Fruit fly (Drosophila melanogaster) whole organism, embryonic: ENCODE measurements around the gene CG32639.

Source experiments
- B-H2 ChIP-seq: fragments of 200-800 bp; sonication (Bioruptor generic); optimal IDR thresholded peaks from 2 replicates; lab custom pipeline; 2018; ENCODE audit warnings: missing biosample characterization, mild to moderate bottlenecking, missing genetic modification characterization
- CG10267 ChIP-seq: fragments of 200-800 bp; sonication (Bioruptor generic); optimal IDR thresholded peaks from 2 replicates; lab custom pipeline; 2018; ENCODE audit warnings: missing biosample characterization, mild to moderate bottlenecking, missing genetic modification characterization, moderate library complexity
- CG10366 ChIP-seq: fragments of 200-800 bp; sonication (Bioruptor generic); IDR thresholded peaks from 2 replicates; pipeline ENCODE4 v1.3.6; 2022; ENCODE audit warnings: missing biosample characterization, missing genetic modification characterization
- CG10431 ChIP-seq: fragments of 200-800 bp; sonication (Bioruptor generic); optimal IDR thresholded peaks from 3 replicates; lab custom pipeline; 2018; ENCODE audit warnings: missing biosample characterization, mild to moderate bottlenecking, missing genetic modification characterization
- CG10979 ChIP-seq: fragments of 200-800 bp; sonication (Bioruptor generic); optimal IDR thresholded peaks from 2 replicates; lab custom pipeline; 2018; ENCODE audit warnings: missing biosample characterization, mild to moderate bottlenecking, missing genetic modification characterization, moderate library complexity
- CG11723 ChIP-seq: fragments of 200-800 bp; sonication (Bioruptor generic); optimal IDR thresholded peaks from 2 replicates; lab custom pipeline; 2017; ENCODE audit warnings: missing biosample characterization, mild to moderate bottlenecking, missing genetic modification characterization
- CG12071 ChIP-seq: fragments of 200-800 bp; sonication (Bioruptor generic); optimal IDR thresholded peaks from 3 replicates; lab custom pipeline; 2018; ENCODE audit warnings: missing biosample characterization, mild to moderate bottlenecking, missing genetic modification characterization
- CG12659 ChIP-seq: fragments of 200-800 bp; sonication (Bioruptor generic); optimal IDR thresholded peaks from 3 replicates; lab custom pipeline; 2017; ENCODE audit warnings: mild to moderate bottlenecking, missing biosample characterization, missing genetic modification reagents, missing genetic modification characterization
- CG14710 ChIP-seq: fragments of 200-800 bp; sonication (Bioruptor generic); optimal IDR thresholded peaks from 3 replicates; lab custom pipeline; 2019; ENCODE audit warnings: missing biosample characterization, mild to moderate bottlenecking, missing genetic modification characterization, moderate library complexity
- CG14965 ChIP-seq: fragments of 200-800 bp; sonication (Bioruptor generic); optimal IDR thresholded peaks from 2 replicates; lab custom pipeline; 2016; ENCODE audit warnings: missing biosample characterization, missing genetic modification characterization, borderline replicate concordance
- CG16779 ChIP-seq: fragments of 200-800 bp; sonication (Bioruptor generic); IDR thresholded peaks from 2 replicates; pipeline ENCODE4 v1.3.6; 2022; ENCODE audit warnings: missing biosample characterization, missing genetic modification characterization
- CG16815 ChIP-seq: fragments of 200-800 bp; sonication (Bioruptor generic); optimal IDR thresholded peaks from 3 replicates; lab custom pipeline; 2017; ENCODE audit warnings: missing biosample characterization, mild to moderate bottlenecking, missing genetic modification characterization
- CG17359 ChIP-seq: fragments of 200-800 bp; sonication (Bioruptor generic); optimal IDR thresholded peaks from 3 replicates; lab custom pipeline; 2018; ENCODE audit warnings: missing biosample characterization, mild to moderate bottlenecking, missing genetic modification characterization, moderate library complexity
- CG17612 ChIP-seq: fragments of 200-800 bp; sonication (Bioruptor generic); IDR thresholded peaks from 2 replicates; pipeline ENCODE4 v1.3.6; 2022; ENCODE audit warnings: missing biosample characterization, missing genetic modification characterization
- CG2129 ChIP-seq: fragments of 200-800 bp; sonication (Bioruptor generic); IDR thresholded peaks from 2 replicates; pipeline ENCODE4 v1.3.6; 2022; ENCODE audit warnings: missing biosample characterization, missing genetic modification characterization; ENCODE audit not compliant: partially characterized antibody
- CG2875 ChIP-seq: fragments of 200-800 bp; sonication (Bioruptor generic); optimal IDR thresholded peaks from 2 replicates; lab custom pipeline; 2017; ENCODE audit warnings: missing biosample characterization, mild to moderate bottlenecking, missing genetic modification characterization, missing genetic modification reagents
- CG34422 ChIP-seq: fragments of 200-800 bp; sonication (Bioruptor generic); IDR thresholded peaks from 3 replicates; pipeline ENCODE4 v1.3.6; 2022; ENCODE audit warnings: missing biosample characterization, missing genetic modification characterization
- CG4617 ChIP-seq: fragments of 200-800 bp; sonication (Bioruptor generic); optimal IDR thresholded peaks from 3 replicates; lab custom pipeline; 2016; ENCODE audit warnings: missing biosample characterization, missing genetic modification characterization, borderline replicate concordance
- CG6254 ChIP-seq: fragments of 200-800 bp; sonication (Bioruptor generic); optimal IDR thresholded peaks from 3 replicates; lab custom pipeline; 2017; ENCODE audit warnings: mild to moderate bottlenecking, missing biosample characterization, missing genetic modification reagents, missing genetic modification characterization
- CG6272 ChIP-seq: fragments of 200-800 bp; sonication (Bioruptor generic); IDR thresholded peaks from 2 replicates; pipeline ENCODE4 v1.3.6; 2022; ENCODE audit warnings: missing biosample characterization, missing genetic modification characterization
- CG6854 ChIP-seq: fragments of 200-800 bp; sonication (Bioruptor generic); optimal IDR thresholded peaks from 3 replicates; lab custom pipeline; 2017; ENCODE audit warnings: missing biosample characterization, mild to moderate bottlenecking, missing genetic modification characterization
- CG8359 ChIP-seq: fragments of 200-800 bp; sonication (Bioruptor generic); optimal IDR thresholded peaks from 2 replicates; lab custom pipeline; 2017; ENCODE audit warnings: missing biosample characterization, mild to moderate bottlenecking, missing genetic modification characterization, borderline replicate concordance
- CHES-1-like ChIP-seq: fragments of 200-800 bp; sonication (Bioruptor generic); optimal IDR thresholded peaks from 2 replicates; lab custom pipeline; 2016; ENCODE audit warnings: missing biosample characterization, missing genetic modification characterization
- Drgx ChIP-seq: fragments of 200-800 bp; sonication (Bioruptor generic); IDR thresholded peaks from 2 replicates; pipeline ENCODE4 v1.3.6; 2022; ENCODE audit warnings: missing biosample characterization, missing genetic modification characterization
- Gsc ChIP-seq: fragments of 200-800 bp; sonication (Bioruptor generic); IDR thresholded peaks from 2 replicates; pipeline ENCODE4 v1.3.6; 2022; ENCODE audit warnings: missing biosample characterization, missing genetic modification characterization
- HLH3B ChIP-seq: fragments of 200-800 bp; sonication (Bioruptor generic); IDR thresholded peaks from 2 replicates; pipeline ENCODE4 v1.3.6; 2022; ENCODE audit warnings: missing biosample characterization, missing genetic modification characterization
- Hr51 ChIP-seq, 2 experiments: fragments of 200-800 bp; sonication (Bioruptor generic); optimal IDR thresholded peaks; 2 replicates in 1 of 2; 3 replicates in 1 of 2; lab custom pipeline; 2016 to 2018; ENCODE audit warnings: missing biosample characterization in 2 of 2, missing genetic modification characterization in 2 of 2, mild to moderate bottlenecking in 1 of 2, moderate library complexity in 1 of 2
- Lpt ChIP-seq: fragments of >200 bp; optimal IDR thresholded peaks from 2 replicates; lab custom pipeline; 2018; ENCODE audit warnings: missing biosample characterization, missing genetic modification characterization
- Mad ChIP-seq: fragments of 200-800 bp; sonication (Bioruptor generic); optimal IDR thresholded peaks from 2 replicates; lab custom pipeline; 2016; ENCODE audit warnings: missing biosample characterization, missing genetic modification characterization
- Neu2 ChIP-seq: fragments of 200-800 bp; sonication (Bioruptor generic); optimal IDR thresholded peaks from 3 replicates; lab custom pipeline; 2016; ENCODE audit warnings: missing biosample characterization, missing genetic modification characterization, borderline replicate concordance
- Sry-δ ChIP-seq: fragments of 200-800 bp; sonication (Bioruptor generic); optimal IDR thresholded peaks from 2 replicates; lab custom pipeline; 2016; ENCODE audit warnings: missing biosample characterization, missing genetic modification characterization
- Tbp ChIP-seq: fragments of >200 bp; optimal IDR thresholded peaks from 2 replicates; lab custom pipeline; 2018; ENCODE audit warnings: missing biosample characterization, missing genetic modification characterization
- Xbp1 ChIP-seq: fragments of 200-800 bp; sonication (Bioruptor generic); optimal IDR thresholded peaks from 3 replicates; lab custom pipeline; 2016; ENCODE audit warnings: missing biosample characterization, mild to moderate bottlenecking, missing genetic modification characterization
- chif ChIP-seq, 2 experiments: fragments of 200-800 bp; sonication (Bioruptor generic); optimal IDR thresholded peaks; 3 replicates each; lab custom pipeline; 2016; ENCODE audit warnings: missing biosample characterization in 2 of 2, missing genetic modification characterization in 2 of 2
- fd102C ChIP-seq: fragments of 200-800 bp; sonication (Bioruptor generic); optimal IDR thresholded peaks from 2 replicates; lab custom pipeline; 2018; ENCODE audit warnings: missing biosample characterization, mild to moderate bottlenecking, missing genetic modification characterization, moderate library complexity
- ftz-f1 ChIP-seq: fragments of 200-800 bp; sonication (Bioruptor generic); optimal IDR thresholded peaks from 2 replicates; lab custom pipeline; 2016; ENCODE audit warnings: missing biosample characterization, missing genetic modification characterization
- gcm2 ChIP-seq: fragments of 200-800 bp; sonication (Bioruptor generic); optimal IDR thresholded peaks from 2 replicates; lab custom pipeline; 2016; ENCODE audit warnings: missing biosample characterization, missing genetic modification characterization
- gem ChIP-seq: fragments of 200-800 bp; sonication (Bioruptor generic); optimal IDR thresholded peaks from 2 replicates; lab custom pipeline; 2019; ENCODE audit warnings: missing biosample characterization, mild to moderate bottlenecking, missing genetic modification characterization, moderate library complexity
- mirr ChIP-seq: fragments of 200-800 bp; sonication (Bioruptor generic); optimal IDR thresholded peaks from 3 replicates; lab custom pipeline; 2018; ENCODE audit warnings: missing biosample characterization, mild to moderate bottlenecking, missing genetic modification characterization
- nerfin-1 ChIP-seq: fragments of 200-800 bp; sonication (Bioruptor generic); optimal IDR thresholded peaks from 3 replicates; lab custom pipeline; 2019; ENCODE audit warnings: missing biosample characterization, mild to moderate bottlenecking, missing genetic modification characterization, moderate library complexity
- nmo ChIP-seq: fragments of 200-800 bp; sonication (Bioruptor generic); optimal IDR thresholded peaks from 2 replicates; lab custom pipeline; 2018; ENCODE audit warnings: missing biosample characterization, mild to moderate bottlenecking, missing genetic modification characterization, moderate library complexity
- phol ChIP-seq: fragments of 200-800 bp; sonication (Bioruptor generic); optimal IDR thresholded peaks from 3 replicates; lab custom pipeline; 2018; ENCODE audit warnings: missing biosample characterization, mild to moderate bottlenecking, missing genetic modification characterization, moderate library complexity
- prd ChIP-seq, 3 experiments: fragments of >200 bp in 2 of 3; fragments of 200-800 bp in 1 of 3; sonication (Bioruptor generic) in 1 of 3; optimal IDR thresholded peaks in 2 of 3; IDR thresholded peaks in 1 of 3; 2 replicates in 2 of 3; 3 replicates in 1 of 3; pipeline versions ENCODE4 v1.3.6 to Lab custom; 2017 to 2022; ENCODE audit warnings: missing biosample characterization in 1 of 3, missing genetic modification characterization in 1 of 3
- repo ChIP-seq: fragments of 200-800 bp; sonication (Bioruptor generic); optimal IDR thresholded peaks from 2 replicates; lab custom pipeline; 2016; ENCODE audit warnings: missing biosample characterization, missing genetic modification characterization
- schlank ChIP-seq: fragments of 200-800 bp; sonication (Bioruptor generic); optimal IDR thresholded peaks from 2 replicates; lab custom pipeline; 2018; ENCODE audit warnings: missing biosample characterization, mild to moderate bottlenecking, missing genetic modification characterization
- scrt ChIP-seq: fragments of 200-800 bp; sonication (Bioruptor generic); optimal IDR thresholded peaks from 2 replicates; lab custom pipeline; 2018; ENCODE audit warnings: missing biosample characterization, mild to moderate bottlenecking, missing genetic modification characterization, moderate library complexity
- sisA ChIP-seq: fragments of 200-800 bp; sonication (Bioruptor generic); IDR thresholded peaks from 2 replicates; pipeline ENCODE4 v1.3.6; 2022; ENCODE audit warnings: missing biosample characterization, missing genetic modification characterization
- sna ChIP-seq: fragments of 200-800 bp; sonication (Bioruptor generic); IDR thresholded peaks from 2 replicates; pipeline ENCODE4 v1.3.6; 2022; ENCODE audit warnings: missing biosample characterization, missing genetic modification characterization; ENCODE audit not compliant: partially characterized antibody
- usp ChIP-seq: fragments of >200 bp; optimal IDR thresholded peaks from 2 replicates; lab custom pipeline; 2017; ENCODE audit warnings: missing biosample characterization, missing genetic modification characterization

Gene CG32639

dm6 chrX:13244462-13244861 is 8.1 kb upstream of the CG32639 start (continued):
- TF ChIP-seq phol (peak; percentile 25), Sry-δ (GFP tag; lab: Kevin White, UChicago) (no peak), gem (peak; percentile 42), CG16779 (GFP tag; lab: Robert Waterston, UW) (no peak), CG17612 (GFP tag; lab: Robert Waterston, UW) (no peak), sisA (GFP tag; lab: Robert Waterston, UW) (peak; percentile 54; the same call in 1 of the 2 replicates), ftz-f1 (GFP tag; lab: Kevin White, UChicago) (no peak), Mad (no peak), CG4617 (GFP tag; lab: Kevin White, UChicago) (no peak), CHES-1-like (GFP tag; lab: Kevin White, UChicago) (no peak), CG12659 (GFP tag; lab: Kevin White, UChicago) (no peak), Gsc (GFP tag; lab: Robert Waterston, UW) (no peak), Drgx (peak; percentile 60; the same call in 1 of the 2 replicates), CG34422 (GFP tag; lab: Robert Waterston, UW) (no peak), B-H2 (GFP tag; lab: Kevin White, UChicago) (no peak), schlank (tag; lab: Kevin White, UChicago) (no peak), mirr (no peak), CG6272 (GFP tag; lab: Robert Waterston, UW) (no peak), CG8359 (GFP tag; lab: Kevin White, UChicago) (no peak), CG11723 (GFP tag; lab: Kevin White, UChicago) (no peak), nerfin-1 (no peak), CG2129 (GFP tag; lab: Robert Waterston, UW) (no peak), fd102C (GFP tag; lab: Kevin White, UChicago) (no peak), CG17359 (tag; lab: Kevin White, UChicago) (peak; percentile 43), CG10979 (tag; lab: Kevin White, UChicago) (no peak), CG2875 (GFP tag; lab: Kevin White, UChicago) (no peak), CG12071 (no peak), CG10431 (no peak), HLH3B (GFP tag; lab: Robert Waterston, UW) (peak; percentile 49; the same call in 1 of the 2 replicates), CG6854 (GFP tag; lab: Kevin White, UChicago) (no peak), nmo (GFP tag; lab: Kevin White, UChicago) (no peak), usp (GFP tag; lab: Kevin White, UChicago) (no peak), Xbp1 (GFP tag; lab: Kevin White, UChicago) (no peak), scrt (GFP tag; lab: Kevin White, UChicago) (no peak), CG14710 (tag; lab: Kevin White, UChicago) (no peak), CG14965 (no peak), chif (GFP tag; optimal IDR thresholded peaks at IDR 0.05; lab: Kevin White, UChicago) (peak in 1 of 2 experiments; percentile 4), CG16815 (no peak), Hr51 (GFP tag; optimal IDR thresholded peaks at IDR 0.05; lab: Kevin White, UChicago) (peak in 1 of 2 experiments; percentile 56), prd (optimal IDR thresholded peaks at IDR 0.05; lab: Kevin White, UChicago) (no peak), prd (GFP tag; IDR thresholded peaks at IDR 0.05; lab: Robert Waterston, UW) (peak; percentile 8; the same call in 1 of the 3 replicates), CG10267 (tag; lab: Kevin White, UChicago) (no peak), gcm2 (GFP tag; lab: Kevin White, UChicago) (no peak), Tbp (no peak), CG10366 (GFP tag; lab: Robert Waterston, UW) (peak; percentile 15; the same call in 1 of the 2 replicates), CG6254 (GFP tag; lab: Kevin White, UChicago) (no peak), sna (GFP tag; lab: Robert Waterston, UW) (no peak), Lpt (GFP tag; lab: Kevin White, UChicago) (no peak), repo (GFP tag; lab: Kevin White, UChicago) (no peak), Neu2 (GFP tag; lab: Kevin White, UChicago) (no peak)
